Fruit fly (Drosophila melanogaster): ENCODE results near the gene Sema5c.

DNA sequence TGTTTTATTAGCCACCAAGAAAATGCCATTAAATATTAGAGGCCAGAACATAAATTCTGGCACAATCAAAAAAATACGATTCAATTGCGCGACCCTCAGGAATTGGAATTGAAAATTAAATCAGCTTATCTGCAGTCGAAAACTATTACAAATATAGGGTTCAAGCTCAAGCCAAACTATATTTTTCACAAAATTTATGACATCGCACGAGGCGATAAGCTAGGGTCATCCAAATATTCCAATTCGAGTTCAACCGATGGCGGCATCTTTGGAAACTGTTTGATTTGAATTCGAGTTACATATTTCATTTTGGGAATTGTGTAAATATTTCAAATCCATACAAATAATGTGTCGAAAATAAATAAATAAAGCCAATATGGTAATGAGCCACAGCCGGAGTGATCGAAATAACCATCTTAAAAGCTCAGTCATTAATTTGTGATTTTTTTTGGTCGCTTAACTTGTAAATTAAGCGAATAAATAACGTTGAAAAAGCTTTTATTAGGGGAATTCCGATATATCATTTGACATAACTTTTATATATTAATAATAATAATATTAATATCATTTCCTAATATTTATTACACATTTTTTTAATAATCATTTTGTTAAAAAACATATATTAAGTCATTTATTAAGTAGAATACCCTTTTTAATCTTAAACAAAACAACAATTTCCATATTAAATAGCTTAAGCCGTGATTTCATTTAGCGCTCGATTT is 3.5 kb upstream of the Sema5c start:
- TF ChIP-seq pan (optimal IDR thresholded peaks at IDR 0.05): no peak
- no peak for TF ChIP-seq psq (GFP tag; optimal IDR thresholded peaks at IDR 0.05)
- no peak for TF ChIP-seq sv (GFP tag; optimal IDR thresholded peaks at IDR 0.05)
- no peak for TF ChIP-seq Dfd (GFP tag; optimal IDR thresholded peaks at IDR 0.05)
- TF ChIP-seq usp (GFP tag; optimal IDR thresholded peaks at IDR 0.05): no peak
- no peak for TF ChIP-seq dmrt93B (GFP tag; optimal IDR thresholded peaks at IDR 0.05)
